Worm (Caenorhabditis elegans): Measurements from ENCODE around the gene srd-41.
A peak's percentile ranks its signal among the peaks of the same experiment; 100 is the strongest.

The srd-41 gene

DNA sequence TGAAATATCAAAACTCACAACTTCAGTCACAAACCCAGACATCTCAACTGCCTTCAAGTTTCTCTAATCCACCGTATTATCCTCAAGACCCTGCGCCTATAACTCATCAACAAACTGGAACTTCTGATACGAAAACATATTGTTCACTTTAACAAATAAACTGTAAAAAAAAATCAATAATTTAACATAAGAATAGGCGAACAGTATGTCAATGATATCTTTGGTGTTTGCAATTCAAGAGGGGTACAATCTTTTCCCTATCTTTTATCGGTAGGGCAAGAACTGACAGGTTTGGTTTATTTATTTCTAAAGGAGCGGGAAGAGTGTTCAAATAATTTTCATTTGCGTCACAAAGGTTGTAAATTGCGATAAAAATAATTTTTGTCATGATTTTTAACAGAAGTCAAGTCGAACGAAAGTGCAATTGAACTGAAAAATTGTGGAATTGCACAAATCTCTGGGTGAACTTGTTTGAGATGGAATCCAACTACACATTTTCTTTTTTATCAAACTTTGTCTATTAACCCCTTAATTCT lies 36.5 kb downstream of the srd-41 start:
- peak; percentile 99 for TF ChIP-seq C34F6.9 (tag; optimal IDR thresholded peaks at IDR 0.05)
- TF ChIP-seq dmd-4 (tag; optimal IDR thresholded peaks at IDR 0.05): peak; percentile 83
- TF ChIP-seq mab-5 (tag; optimal IDR thresholded peaks at IDR 0.05): peak; percentile 97
- peak; percentile 99 for TF ChIP-seq unc-55 (GFP tag; optimal IDR thresholded peaks at IDR 0.05)
- TF ChIP-seq nhr-21 (tag; optimal IDR thresholded peaks at IDR 0.05): peak; percentile 99
- peak; percentile 54 for TF ChIP-seq ceh-16 (tag; optimal IDR thresholded peaks at IDR 0.05)
- TF ChIP-seq ceh-82 (tag; optimal IDR thresholded peaks at IDR 0.05): peak; percentile 89
- peak; percentile 97 for TF ChIP-seq ztf-4 (tag; optimal IDR thresholded peaks at IDR 0.05)
- no peak for TF ChIP-seq ama-1 (optimal IDR thresholded peaks at IDR 0.05)
- TF ChIP-seq ZK546.5 (tag; optimal IDR thresholded peaks at IDR 0.05): peak; percentile 63
- TF ChIP-seq lsy-2 (tag; optimal IDR thresholded peaks at IDR 0.05): peak; percentile 94 to 97
- TF ChIP-seq sma-3 (GFP tag; optimal IDR thresholded peaks at IDR 0.05): peak; percentile 98
- TF ChIP-seq nhr-237 (tag; optimal IDR thresholded peaks at IDR 0.05): peak; percentile 96
- TF ChIP-seq elt-3 (tag; optimal IDR thresholded peaks at IDR 0.05): no peak
- TF ChIP-seq lin-13 (GFP tag; optimal IDR thresholded peaks at IDR 0.05): peak; percentile 98
- TF ChIP-seq snpc-4 (tag; optimal IDR thresholded peaks at IDR 0.05): peak; percentile 87
- peak; percentile 99 for TF ChIP-seq nhr-77 (tag; optimal IDR thresholded peaks at IDR 0.05)
- peak; percentile 75 for TF ChIP-seq R02D3.7 (tag; optimal IDR thresholded peaks at IDR 0.05)
- peak; percentile 86; the same call in 1 of the 2 replicates for TF ChIP-seq ztf-1 (GFP tag; conservative IDR thresholded peaks at IDR 0.05)
- peak; percentile 95 for TF ChIP-seq gmeb-1 (tag; optimal IDR thresholded peaks at IDR 0.05)
- peak; percentile 78 for TF ChIP-seq Y55F3AM.14 (GFP tag; optimal IDR thresholded peaks at IDR 0.05)
- TF ChIP-seq crh-2 (tag; optimal IDR thresholded peaks at IDR 0.05): peak; percentile 99
- TF ChIP-seq zag-1 (tag; optimal IDR thresholded peaks at IDR 0.05): peak; percentile 92
- peak; percentile 76 for TF ChIP-seq mbf-1 (tag; optimal IDR thresholded peaks at IDR 0.05)
- peak; percentile 73 for TF ChIP-seq ztf-11 (tag; optimal IDR thresholded peaks at IDR 0.05)
- TF ChIP-seq unc-62 (GFP tag; optimal IDR thresholded peaks at IDR 0.05): peak; percentile 87
- TF ChIP-seq peb-1 (tag; optimal IDR thresholded peaks at IDR 0.05): no peak
- peak; percentile 98 for TF ChIP-seq egl-27 (tag; optimal IDR thresholded peaks at IDR 0.05)
- TF ChIP-seq blmp-1 (tag; optimal IDR thresholded peaks at IDR 0.05; ENCODE audit: insufficient read depth): peak; percentile 91
- TF ChIP-seq lin-39 (tag; optimal IDR thresholded peaks at IDR 0.05): peak; percentile 84
- TF ChIP-seq nhr-129 (tag; optimal IDR thresholded peaks at IDR 0.05): peak; percentile 99
- TF ChIP-seq lin-11 (tag; optimal IDR thresholded peaks at IDR 0.05): peak; percentile 76
- TF ChIP-seq sem-4 (tag; optimal IDR thresholded peaks at IDR 0.05): peak; percentile 98
- TF ChIP-seq sma-9 (GFP tag; optimal IDR thresholded peaks at IDR 0.05): peak; percentile 98
- no peak for TF ChIP-seq sma-9 (tag; optimal IDR thresholded peaks at IDR 0.05)
- TF ChIP-seq nhr-10 (tag; optimal IDR thresholded peaks at IDR 0.05): peak; percentile 97
- TF ChIP-seq nhr-12 (tag; optimal IDR thresholded peaks at IDR 0.05): peak; percentile 40
- TF ChIP-seq skn-1 (tag; optimal IDR thresholded peaks at IDR 0.05): peak; percentile 99
- TF ChIP-seq mdl-1 (tag; optimal IDR thresholded peaks at IDR 0.05): peak; percentile 69 to 91
- peak; percentile 97 for TF ChIP-seq F13H6.1 (tag; optimal IDR thresholded peaks at IDR 0.05)
- peak; percentile 90 for TF ChIP-seq aly-2 (tag; optimal IDR thresholded peaks at IDR 0.05)
- no peak for TF ChIP-seq unc-39 (tag; optimal IDR thresholded peaks at IDR 0.05)
- TF ChIP-seq nhr-6 (tag; optimal IDR thresholded peaks at IDR 0.05): peak; percentile 99
- TF ChIP-seq nhr-25 (tag; optimal IDR thresholded peaks at IDR 0.05): peak; percentile 98
- TF ChIP-seq fos-1 (tag; optimal IDR thresholded peaks at IDR 0.05): peak; percentile 99
- peak; percentile 81 for TF ChIP-seq nhr-11 (tag; optimal IDR thresholded peaks at IDR 0.05)
- no peak for TF ChIP-seq alr-1 (tag; optimal IDR thresholded peaks at IDR 0.05)
- no peak for TF ChIP-seq nhr-23 (tag; optimal IDR thresholded peaks at IDR 0.05)
- no peak for TF ChIP-seq elt-1 (tag; optimal IDR thresholded peaks at IDR 0.05)

Data from whole organism, L2 larva.